Worm (Caenorhabditis elegans) whole organism, mixed stage, embryonic: ENCODE data around the gene eor-1.
A peak's percentile ranks its signal among the peaks of the same experiment; 100 is the strongest.

Source experiments
- flh-1 ChIP-seq: fragments of 200-800 bp; sonication (Bioruptor generic); optimal IDR thresholded peaks from 2 replicates; lab custom pipeline; 2018; ENCODE audit warnings: mild to moderate bottlenecking, missing genetic modification characterization, moderate library complexity, missing compliant biosample characterization
- mls-2 ChIP-seq: sonication (generic microtip); optimal IDR thresholded peaks from 2 replicates; lab custom pipeline; 2016; ENCODE audit warnings: mild to moderate bottlenecking, missing genetic modification characterization, moderate library complexity, missing compliant biosample characterization
- nhr-2 ChIP-seq: fragments of 150-350 bp; optimal IDR thresholded peaks from 2 replicates; lab custom pipeline; 2014; ENCODE audit warnings: missing biosample characterization, missing genetic modification characterization
- pha-4 ChIP-seq: fragments of 150-350 bp; optimal IDR thresholded peaks from 2 replicates; lab custom pipeline; 2018; ENCODE audit warnings: missing biosample characterization, missing genetic modification reagents, missing genetic modification characterization
- snpc-4 ChIP-seq: fragments of 150-350 bp; optimal IDR thresholded peaks from 2 replicates; lab custom pipeline; 2014; ENCODE audit warnings: missing biosample characterization, missing genetic modification characterization
- unc-39 ChIP-seq: fragments of 150-350 bp; optimal IDR thresholded peaks from 2 replicates; lab custom pipeline; 2014; ENCODE audit warnings: missing biosample characterization, missing genetic modification characterization

- TF ChIP-seq flh-1 (GFP tag; lab: Kevin White, UChicago) = no peak
- no peak for TF ChIP-seq nhr-2 (tag; lab: Kevin White, UChicago)
- no peak for TF ChIP-seq pha-4 (tag; lab: Kevin White, UChicago)
- TF ChIP-seq snpc-4 (tag; lab: Kevin White, UChicago) = no peak
- TF ChIP-seq unc-39 (tag; lab: Kevin White, UChicago) = no peak
- peak; percentile 38 for TF ChIP-seq mls-2 (tag; lab: Kevin White, UChicago)
These were observed 42.9 kb downstream of the eor-1 start, which contains the start of the genes fbxb-77 and Y17G9B.11 for ce11 chrIV:4755929-4756655.
